Fruit fly (Drosophila melanogaster): ENCODE measurements around the gene ush.

dm6 chr2L:544444-545179 is 68.6 kb downstream of the ush start, which contains the start of the genes Spp and nAChRbeta3:
- TF ChIP-seq Hr38 (GFP tag; optimal IDR thresholded peaks at IDR 0.05) (no peak), fd85E (GFP tag; optimal IDR thresholded peaks at IDR 0.05) (no peak), Sox15 (GFP tag; optimal IDR thresholded peaks at IDR 0.05) (no peak), CG8632 (GFP tag; optimal IDR thresholded peaks at IDR 0.05) (no peak), cyc (GFP tag; optimal IDR thresholded peaks at IDR 0.05) (no peak), CG3032 (tag; optimal IDR thresholded peaks at IDR 0.05) (no peak)
